Fruit fly (Drosophila melanogaster): ENCODE results near the gene wat.

The wat gene

dm6 chr3R:29063207-29063920 is 43.2 kb upstream of the wat start (continued):
- TF ChIP-seq ato (GFP tag; IDR thresholded peaks at IDR 0.05; ENCODE audit: partially characterized antibody) (no peak), trem (tag; optimal IDR thresholded peaks at IDR 0.05) (peak; percentile 33), CG14441 (GFP tag; IDR thresholded peaks at IDR 0.05) (no peak), ham (GFP tag; IDR thresholded peaks at IDR 0.05) (no peak), CG3995 (GFP tag; optimal IDR thresholded peaks at IDR 0.05) (no peak), Kr (GFP tag; optimal IDR thresholded peaks at IDR 0.05) (no peak), CG12744 (GFP tag; optimal IDR thresholded peaks at IDR 0.05) (peak; percentile 2), CG10654 (GFP tag; optimal IDR thresholded peaks at IDR 0.05) (peak; percentile 41), prd (optimal IDR thresholded peaks at IDR 0.05) (no peak), prd (GFP tag; IDR thresholded peaks at IDR 0.05) (no peak), slbo (GFP tag; IDR thresholded peaks at IDR 0.05) (no peak), CG31365 (tag; optimal IDR thresholded peaks at IDR 0.05) (no peak), CG4730 (GFP tag; IDR thresholded peaks at IDR 0.05) (no peak), CG6791 (GFP tag; IDR thresholded peaks at IDR 0.05; ENCODE audit: partially characterized antibody) (no peak), CG33213 (GFP tag; optimal IDR thresholded peaks at IDR 0.05) (peak; percentile 35), Hr3 (GFP tag; optimal IDR thresholded peaks at IDR 0.05) (peak; percentile 68), CG10366 (GFP tag; IDR thresholded peaks at IDR 0.05) (no peak), Adf1 (GFP tag; IDR thresholded peaks at IDR 0.05) (no peak), CG9727 (GFP tag; optimal IDR thresholded peaks at IDR 0.05) (peak; percentile 83), Meics (GFP tag; optimal IDR thresholded peaks at IDR 0.05) (peak; percentile 77), Bdp1 (GFP tag; optimal IDR thresholded peaks at IDR 0.05) (peak; percentile 26), bsh (GFP tag; optimal IDR thresholded peaks at IDR 0.05) (peak in 1 of 2 experiments; percentile 73), CG4617 (GFP tag; optimal IDR thresholded peaks at IDR 0.05; ENCODE audit: borderline replicate concordance) (peak; percentile 77), CG6272 (GFP tag; IDR thresholded peaks at IDR 0.05) (peak; percentile 79), CG3847 (GFP tag; IDR thresholded peaks at IDR 0.05) (no peak), ind (GFP tag; optimal IDR thresholded peaks at IDR 0.05) (peak; percentile 64), row (GFP tag; IDR thresholded peaks at IDR 0.05) (no peak), NfI (GFP tag; optimal IDR thresholded peaks at IDR 0.05) (peak; percentile 78), Dll (GFP tag; IDR thresholded peaks at IDR 0.05; ENCODE audit: partially characterized antibody) (no peak), tap (tag; optimal IDR thresholded peaks at IDR 0.05) (peak; percentile 65), zen (tag; optimal IDR thresholded peaks at IDR 0.05) (peak; percentile 38), ewg (GFP tag; optimal IDR thresholded peaks at IDR 0.05) (peak; percentile 12), ash1 (GFP tag; optimal IDR thresholded peaks at IDR 0.05) (no peak), croc (GFP tag; conservative IDR thresholded peaks at IDR 0.05) (peak; percentile 44; the same call in 2 of the 3 replicates), CG12155 (GFP tag; optimal IDR thresholded peaks at IDR 0.05) (peak; percentile 59), Vsx1 (GFP tag; optimal IDR thresholded peaks at IDR 0.05) (peak; percentile 8), Xbp1 (GFP tag; optimal IDR thresholded peaks at IDR 0.05) (peak; percentile 50), fd3F (GFP tag; optimal IDR thresholded peaks at IDR 0.05) (peak; percentile 64), CG7987 (GFP tag; optimal IDR thresholded peaks at IDR 0.05) (peak; percentile 33), sima (GFP tag; optimal IDR thresholded peaks at IDR 0.05) (no peak), CG18764 (GFP tag; optimal IDR thresholded peaks at IDR 0.05) (no peak), CG43689 (GFP tag; IDR thresholded peaks at IDR 0.05) (no peak), mirr (GFP tag; optimal IDR thresholded peaks at IDR 0.05) (peak; percentile 47), E2f2 (GFP tag; IDR thresholded peaks at IDR 0.05) (no peak), CoRest (tag; optimal IDR thresholded peaks at IDR 0.05) (peak; percentile 88), CG15073 (GFP tag; optimal IDR thresholded peaks at IDR 0.05) (no peak), CG3726 (GFP tag; IDR thresholded peaks at IDR 0.05) (no peak), CG10321 (GFP tag; IDR thresholded peaks at IDR 0.05) (no peak), CG5180 (GFP tag; optimal IDR thresholded peaks at IDR 0.05) (no peak), gcm (GFP tag; optimal IDR thresholded peaks at IDR 0.05) (peak; percentile 10)

Measured in whole organism, embryonic.